Worm (Caenorhabditis elegans) whole organism, L2 larva: ENCODE data around the gene C07A9.13.

Experiments
- alr-1 ChIP-seq: fragments of 150-350 bp; optimal IDR thresholded peaks from 2 replicates; lab custom pipeline; 2014; ENCODE audit warnings: missing biosample characterization, missing genetic modification characterization
- aly-2 ChIP-seq: fragments of 150-350 bp; optimal IDR thresholded peaks from 2 replicates; lab custom pipeline; 2014; ENCODE audit warnings: missing biosample characterization, missing genetic modification characterization
- ama-1 ChIP-seq: fragments of 150-350 bp; optimal IDR thresholded peaks from 2 replicates; lab custom pipeline; 2018; ENCODE audit warnings: inconsistent platforms
- blmp-1 ChIP-seq: sonication (generic microtip); optimal IDR thresholded peaks from 2 replicates; lab custom pipeline; 2017; ENCODE audit warnings: missing genetic modification characterization, mild to moderate bottlenecking, missing compliant biosample characterization, antibody characterized with exemption, moderate library complexity; ENCODE audit not compliant: insufficient read depth
- egl-27 ChIP-seq: sonication (generic microtip); optimal IDR thresholded peaks from 3 replicates; lab custom pipeline; 2017; ENCODE audit warnings: missing biosample characterization, missing genetic modification reagents, missing genetic modification characterization
- fos-1 ChIP-seq: fragments of 150-350 bp; optimal IDR thresholded peaks from 2 replicates; lab custom pipeline; 2014; ENCODE audit warnings: missing biosample characterization, missing genetic modification characterization
- lin-39 ChIP-seq: fragments of 150-350 bp; optimal IDR thresholded peaks from 2 replicates; lab custom pipeline; 2014; ENCODE audit warnings: missing biosample characterization, missing genetic modification reagents, missing genetic modification characterization
- nhr-11 ChIP-seq: fragments of 150-350 bp; optimal IDR thresholded peaks from 2 replicates; lab custom pipeline; 2014; ENCODE audit warnings: missing biosample characterization, missing genetic modification characterization
- unc-62 ChIP-seq: fragments of 150-350 bp; optimal IDR thresholded peaks from 2 replicates; lab custom pipeline; 2014; ENCODE audit warnings: missing biosample characterization, missing genetic modification reagents, missing genetic modification characterization
- ztf-4 ChIP-seq: fragments of 150-350 bp; optimal IDR thresholded peaks from 2 replicates; lab custom pipeline; 2014; ENCODE audit warnings: missing biosample characterization, missing genetic modification characterization

ce11 chrIII:9725114-9725513, 44.0 kb upstream of the C07A9.13 start, which contains the start of gene clec-162:
- no peak for TF ChIP-seq blmp-1
- TF ChIP-seq nhr-11: no peak
- no peak for TF ChIP-seq ztf-4 (tag; lab: Kevin White, UChicago)
- TF ChIP-seq ama-1 (lab: Kevin White, UChicago): no peak
- TF ChIP-seq aly-2: no peak
- no peak for TF ChIP-seq lin-39 (tag; lab: Kevin White, UChicago)
- TF ChIP-seq fos-1: no peak
- no peak for TF ChIP-seq egl-27
- no peak for TF ChIP-seq alr-1 (tag; lab: Kevin White, UChicago)
- TF ChIP-seq unc-62: no peak
